Worm (Caenorhabditis elegans) whole organism, dauer: ENCODE results near the gene D1025.1.

Experiments
- unc-62 ChIP-seq: sonication (generic microtip); optimal IDR thresholded peaks from 2 replicates; lab custom pipeline; 2017; ENCODE audit warnings: missing biosample characterization, missing genetic modification reagents, missing genetic modification characterization

D1025.1 gene

ce11 chrX:14496545-14496944 lies 24.0 kb upstream of the D1025.1 start:
- TF ChIP-seq unc-62 (GFP tag; lab: Kevin White, UChicago) = no peak

- TF ChIP-seq unc-62 (GFP tag; lab: Kevin White, UChicago) = no peak
These were observed 20.6 kb upstream of the D1025.1 start for ce11 chrX:14499830-14500409.

ce11 chrX:14500422-14501058 lies 20.0 kb upstream of the D1025.1 start:
- TF ChIP-seq unc-62 (GFP tag; lab: Kevin White, UChicago) = no peak

- TF ChIP-seq unc-62 (GFP tag; lab: Kevin White, UChicago) = no peak
These were observed 18.4 kb upstream of the D1025.1 start for ce11 chrX:14502116-14502587.

ce11 chrX:14503282-14503681 lies 17.3 kb upstream of the D1025.1 start:
- TF ChIP-seq unc-62 (GFP tag; lab: Kevin White, UChicago) = no peak

- no peak for TF ChIP-seq unc-62 (GFP tag; lab: Kevin White, UChicago)
These were observed 16.6 kb upstream of the D1025.1 start, which contains the start of gene M163.1 for ce11 chrX:14503800-14504550. Gene M163.1, minus strand, starts transcription at chrX:14503824.

- TF ChIP-seq unc-62 (GFP tag; lab: Kevin White, UChicago) = no peak
These were observed 16.0 kb upstream of the D1025.1 start for ce11 chrX:14504551-14504902.

ce11 chrX:14505578-14506353 lies 14.8 kb upstream of the D1025.1 start:
- no peak for TF ChIP-seq unc-62 (GFP tag; lab: Kevin White, UChicago)

ce11 chrX:14507992-14508391 lies 12.6 kb upstream of the D1025.1 start:
- TF ChIP-seq unc-62 (GFP tag; lab: Kevin White, UChicago) = no peak

- TF ChIP-seq unc-62 (GFP tag; lab: Kevin White, UChicago) = no peak
These were observed 11.7 kb upstream of the D1025.1 start for ce11 chrX:14508823-14509259.

- no peak for TF ChIP-seq unc-62 (GFP tag; lab: Kevin White, UChicago)
These were observed 10.2 kb upstream of the D1025.1 start for ce11 chrX:14510358-14510757.

- no peak for TF ChIP-seq unc-62 (GFP tag; lab: Kevin White, UChicago)
These were observed 7.7 kb upstream of the D1025.1 start, which contains the start of gene fbxa-141 for ce11 chrX:14512817-14513216. Gene fbxa-141, minus strand, starts transcription at chrX:14512917.

- no peak for TF ChIP-seq unc-62 (GFP tag; lab: Kevin White, UChicago)
These were observed 7.1 kb upstream of the D1025.1 start for ce11 chrX:14513462-14513861.

- TF ChIP-seq unc-62 (GFP tag; lab: Kevin White, UChicago) = no peak
These were observed 5.5 kb upstream of the D1025.1 start, which contains the start of gene gcsh-1 for ce11 chrX:14515028-14515427. Gene gcsh-1, minus strand, starts transcription at chrX:14515073.

- no peak for TF ChIP-seq unc-62 (GFP tag; lab: Kevin White, UChicago)
These were observed 4.0 kb upstream of the D1025.1 start, which contains the start of gene D1025.10 for ce11 chrX:14516560-14516959. Gene D1025.10, plus strand, starts transcription at chrX:14516860.
